Fruit fly (Drosophila melanogaster) whole organism, prepupa: ENCODE measurements around the gene Hsc70-3.
"Not testable (repeated sequence)": the region's sequence is repeated elsewhere in the genome, so short reads cannot be mapped to it uniquely, and the experiment has no call there.

Experiments
- CG10631 ChIP-seq: fragments of 200-800 bp; sonication (Bioruptor generic); optimal IDR thresholded peaks from 2 replicates; lab custom pipeline; 2016; ENCODE audit warnings: missing biosample characterization, missing genetic modification characterization
- CG15336 ChIP-seq: fragments of 200-800 bp; sonication (Bioruptor generic); IDR thresholded peaks from 2 replicates; pipeline ENCODE4 v1.3.6; 2022; ENCODE audit warnings: missing biosample characterization, missing genetic modification characterization
- CG31627 ChIP-seq: fragments of 200-800 bp; sonication (Bioruptor generic); optimal IDR thresholded peaks from 3 replicates; lab custom pipeline; 2016; ENCODE audit warnings: missing biosample characterization, missing genetic modification characterization
- CG6808 ChIP-seq: fragments of 200-800 bp; sonication (Bioruptor generic); optimal IDR thresholded peaks from 3 replicates; lab custom pipeline; 2017; ENCODE audit warnings: missing biosample characterization, missing genetic modification characterization, mild to moderate bottlenecking, moderate library complexity, missing genetic modification reagents
- CG6854 ChIP-seq: fragments of 200-800 bp; sonication (Bioruptor generic); optimal IDR thresholded peaks from 2 replicates; lab custom pipeline; 2017; ENCODE audit warnings: missing biosample characterization, mild to moderate bottlenecking, missing genetic modification characterization
- CG7368 ChIP-seq: fragments of 200-800 bp; sonication (Bioruptor generic); optimal IDR thresholded peaks from 3 replicates; lab custom pipeline; 2016; ENCODE audit warnings: missing biosample characterization, missing genetic modification characterization
- CG8119 ChIP-seq: fragments of 200-800 bp; sonication (Bioruptor generic); IDR thresholded peaks from 3 replicates; pipeline ENCODE4 v1.3.6; 2022; ENCODE audit warnings: missing biosample characterization, missing genetic modification characterization
- CG8319 ChIP-seq: fragments of 200-800 bp; sonication (Bioruptor generic); optimal IDR thresholded peaks from 3 replicates; lab custom pipeline; 2016; ENCODE audit warnings: missing biosample characterization, missing genetic modification characterization
- CG8632 ChIP-seq: fragments of 200-800 bp; sonication (Bioruptor generic); optimal IDR thresholded peaks from 3 replicates; lab custom pipeline; 2016; ENCODE audit warnings: missing biosample characterization, missing genetic modification characterization
- CG9139 ChIP-seq: fragments of 200-800 bp; sonication (Bioruptor generic); optimal IDR thresholded peaks from 3 replicates; lab custom pipeline; 2017; ENCODE audit warnings: missing biosample characterization, mild to moderate bottlenecking, missing genetic modification characterization
- Eip93F ChIP-seq: fragments of 200-800 bp; sonication (Bioruptor generic); optimal IDR thresholded peaks from 2 replicates; lab custom pipeline; 2016; ENCODE audit warnings: missing biosample characterization, mild to moderate bottlenecking, missing genetic modification characterization
- Gug ChIP-seq: fragments of 200-800 bp; sonication (Bioruptor generic); IDR thresholded peaks from 2 replicates; pipeline ENCODE4 v1.3.6; 2022; ENCODE audit warnings: missing biosample characterization, missing genetic modification characterization
- Lpt ChIP-seq: fragments of 200-800 bp; sonication (Bioruptor generic); optimal IDR thresholded peaks from 3 replicates; lab custom pipeline; 2016; ENCODE audit warnings: missing biosample characterization, missing genetic modification characterization
- Met ChIP-seq: fragments of 200-800 bp; sonication (Bioruptor generic); optimal IDR thresholded peaks from 3 replicates; lab custom pipeline; 2016; ENCODE audit warnings: missing biosample characterization, missing genetic modification characterization
- Sox102F ChIP-seq: fragments of 200-800 bp; sonication (Bioruptor generic); optimal IDR thresholded peaks from 2 replicates; lab custom pipeline; 2016; ENCODE audit warnings: missing biosample characterization, mild to moderate bottlenecking, missing genetic modification characterization
- cyc ChIP-seq: fragments of 200-800 bp; sonication (Bioruptor generic); optimal IDR thresholded peaks from 3 replicates; lab custom pipeline; 2016; ENCODE audit warnings: missing biosample characterization, missing genetic modification characterization
- dsx ChIP-seq: fragments of 200-800 bp; optimal IDR thresholded peaks from 3 replicates; lab custom pipeline; 2019; ENCODE audit warnings: missing biosample characterization, mild to moderate bottlenecking, missing genetic modification characterization, moderate library complexity; ENCODE audit not compliant: poor library complexity, severe bottlenecking
- eg ChIP-seq: fragments of 200-800 bp; sonication (Bioruptor generic); IDR thresholded peaks from 3 replicates; pipeline ENCODE4 v1.3.6; 2022; ENCODE audit warnings: missing biosample characterization, missing genetic modification characterization
- esn ChIP-seq: fragments of 200-800 bp; sonication (Bioruptor generic); optimal IDR thresholded peaks from 2 replicates; lab custom pipeline; 2016; ENCODE audit warnings: missing biosample characterization, mild to moderate bottlenecking, missing genetic modification characterization, moderate library complexity
- spab ChIP-seq: fragments of 200-800 bp; sonication (Bioruptor generic); optimal IDR thresholded peaks from 2 replicates; lab custom pipeline; 2017; ENCODE audit warnings: missing biosample characterization, mild to moderate bottlenecking, missing genetic modification characterization, missing genetic modification reagents
- ss ChIP-seq, 2 experiments: fragments of 200-800 bp; sonication (Bioruptor generic); optimal IDR thresholded peaks; 2 replicates in 1 of 2; 3 replicates in 1 of 2; lab custom pipeline; 2017 to 2018; ENCODE audit warnings: mild to moderate bottlenecking in 2 of 2, missing biosample characterization in 2 of 2, missing genetic modification characterization in 2 of 2, moderate library complexity in 1 of 2

Hsc70-3 gene

dm6 chrX:11756892-11757291, 50.0 kb downstream of the Hsc70-3 start:
- TF ChIP-seq Met (GFP tag; lab: Kevin White, UChicago) (no peak), Gug (GFP tag; lab: Robert Waterston, UW) (no peak), cyc (GFP tag; lab: Kevin White, UChicago) (no peak), Sox102F (no peak), ss (GFP tag; optimal IDR thresholded peaks at IDR 0.05; lab: Kevin White, UChicago) (no peak), CG31627 (GFP tag; lab: Kevin White, UChicago) (no peak), Lpt (no peak), CG15336 (GFP tag; lab: Robert Waterston, UW) (no peak), CG8119 (no peak), Eip93F (GFP tag; lab: Kevin White, UChicago) (no peak), eg (GFP tag; lab: Robert Waterston, UW) (no peak), CG8319 (no peak), CG10631 (no peak), spab (no peak), CG9139 (no peak), dsx (GFP tag; lab: Kevin White, UChicago) (no peak), CG8632 (GFP tag; lab: Kevin White, UChicago) (no peak), CG6808 (GFP tag; lab: Kevin White, UChicago) (no peak)

dm6 chrX:11753973-11754372, 52.9 kb downstream of the Hsc70-3 start, which contains the start of gene m:
Gene m, plus strand, starts transcription at chrX:11754273.
- TF ChIP-seq CG7368, CG6854, esn (GFP tag; lab: Kevin White, UChicago): not testable (repeated sequence)
